Worm (Caenorhabditis elegans) whole organism, late embryonic: ENCODE results near the gene clec-227.

Experiments
- C38D4.7 ChIP-seq: fragments of 200-800 bp; sonication (Bioruptor generic); optimal IDR thresholded peaks from 2 replicates; lab custom pipeline; 2018; ENCODE audit warnings: mild to moderate bottlenecking, missing genetic modification characterization, moderate library complexity, missing compliant biosample characterization
- F13H6.1 ChIP-seq: sonication (generic microtip); optimal IDR thresholded peaks from 2 replicates; lab custom pipeline; 2016; ENCODE audit warnings: missing genetic modification characterization, missing compliant biosample characterization
- K09A11.1 ChIP-seq: sonication (generic microtip); optimal IDR thresholded peaks from 2 replicates; lab custom pipeline; 2017; ENCODE audit warnings: antibody characterized with exemption, mild to moderate bottlenecking, missing genetic modification characterization, missing compliant biosample characterization; ENCODE audit not compliant: insufficient read depth
- ama-1 ChIP-seq: fragments of 150-350 bp; optimal IDR thresholded peaks from 2 replicates; lab custom pipeline; 2014
- ceh-6 ChIP-seq: fragments of 200-800 bp; sonication (Bioruptor generic); optimal IDR thresholded peaks from 2 replicates; lab custom pipeline; 2018; ENCODE audit warnings: mild to moderate bottlenecking, missing genetic modification characterization, missing compliant biosample characterization
- elt-2 ChIP-seq: sonication (generic microtip); optimal IDR thresholded peaks from 2 replicates; lab custom pipeline; 2016; ENCODE audit warnings: missing genetic modification reagents, missing genetic modification characterization, missing compliant biosample characterization
- fkh-6 ChIP-seq: sonication (generic microtip); optimal IDR thresholded peaks from 2 replicates; lab custom pipeline; 2016; ENCODE audit warnings: missing genetic modification characterization, missing compliant biosample characterization
- nhr-232 ChIP-seq: sonication (generic microtip); optimal IDR thresholded peaks from 2 replicates; lab custom pipeline; 2016; ENCODE audit warnings: missing genetic modification characterization, missing compliant biosample characterization
- pag-3 ChIP-seq: sonication (generic microtip); optimal IDR thresholded peaks from 2 replicates; lab custom pipeline; 2016; ENCODE audit warnings: missing compliant biosample characterization, missing genetic modification characterization, borderline replicate concordance
- pax-1 ChIP-seq: fragments of 150-350 bp; optimal IDR thresholded peaks from 2 replicates; lab custom pipeline; 2014; ENCODE audit warnings: missing biosample characterization, missing genetic modification characterization
- pha-4 ChIP-seq: fragments of 150-350 bp; optimal IDR thresholded peaks from 2 replicates; lab custom pipeline; 2018; ENCODE audit warnings: missing biosample characterization, missing genetic modification reagents, missing genetic modification characterization
- sdc-2 ChIP-seq: sonication (generic microtip); optimal IDR thresholded peaks from 2 replicates; lab custom pipeline; 2016; ENCODE audit warnings: missing genotype, missing genetic modification characterization, missing compliant biosample characterization
- unc-55 ChIP-seq: sonication (generic microtip); optimal IDR thresholded peaks from 2 replicates; lab custom pipeline; 2017; ENCODE audit warnings: missing biosample characterization, missing genetic modification reagents, missing genetic modification characterization
- unc-86 ChIP-seq: sonication (generic microtip); optimal IDR thresholded peaks from 2 replicates; lab custom pipeline; 2016; ENCODE audit warnings: missing genetic modification characterization, missing compliant biosample characterization

ce11 chrV:14474099-14474498 is 1.8 kb downstream of the clec-227 start, which contains the start of gene clec-56:
- TF ChIP-seq sdc-2 (tag; lab: Kevin White, UChicago): no peak
- TF ChIP-seq C38D4.7 (GFP tag; lab: Kevin White, UChicago): no peak
- TF ChIP-seq fkh-6 (tag; lab: Kevin White, UChicago): no peak
- TF ChIP-seq pax-1 (tag; lab: Kevin White, UChicago): no peak
- TF ChIP-seq nhr-232 (tag; lab: Kevin White, UChicago): no peak
- no peak for TF ChIP-seq ceh-6
- TF ChIP-seq pha-4 (tag; lab: Kevin White, UChicago): no peak
- TF ChIP-seq ama-1 (lab: Kevin White, UChicago): no peak
- no peak for TF ChIP-seq unc-55 (GFP tag; lab: Kevin White, UChicago)
- TF ChIP-seq K09A11.1 (tag; lab: Kevin White, UChicago): no peak
- TF ChIP-seq F13H6.1 (tag; lab: Kevin White, UChicago): no peak
- TF ChIP-seq elt-2 (tag; lab: Kevin White, UChicago): no peak
- TF ChIP-seq pag-3 (tag; lab: Kevin White, UChicago): no peak
- TF ChIP-seq unc-86 (tag; lab: Kevin White, UChicago): no peak
